Worm (Caenorhabditis elegans) whole organism, L2 larva: ENCODE results near the gene F28H7.3.

ENCODE experiments used
- ama-1 ChIP-seq: fragments of 150-350 bp; optimal IDR thresholded peaks from 2 replicates; lab custom pipeline; 2018; ENCODE audit warnings: inconsistent platforms
- blmp-1 ChIP-seq: sonication (generic microtip); optimal IDR thresholded peaks from 2 replicates; lab custom pipeline; 2017; ENCODE audit warnings: missing genetic modification characterization, mild to moderate bottlenecking, missing compliant biosample characterization, antibody characterized with exemption, moderate library complexity; ENCODE audit not compliant: insufficient read depth
- nhr-11 ChIP-seq: fragments of 150-350 bp; optimal IDR thresholded peaks from 2 replicates; lab custom pipeline; 2014; ENCODE audit warnings: missing biosample characterization, missing genetic modification characterization
- unc-62 ChIP-seq: fragments of 150-350 bp; optimal IDR thresholded peaks from 2 replicates; lab custom pipeline; 2014; ENCODE audit warnings: missing biosample characterization, missing genetic modification reagents, missing genetic modification characterization

- no peak for TF ChIP-seq ama-1 (lab: Kevin White, UChicago)
- TF ChIP-seq unc-62 = no peak
- TF ChIP-seq nhr-11 (tag; lab: Kevin White, UChicago) = no peak
- TF ChIP-seq blmp-1 (tag; lab: Kevin White, UChicago) = no peak
These were observed 38.0 kb downstream of the F28H7.3 start for ce11 chrV:10712608-10712900.
